Worm (Caenorhabditis elegans) whole organism, L3 larva: ENCODE data around the gene attf-3.

ENCODE experiments used
- aly-2 ChIP-seq: fragments of 150-350 bp; optimal IDR thresholded peaks from 2 replicates; lab custom pipeline; 2014; ENCODE audit warnings: missing biosample characterization, missing genetic modification characterization
- ceh-16 ChIP-seq: sonication (generic microtip); optimal IDR thresholded peaks from 2 replicates; lab custom pipeline; 2017; ENCODE audit warnings: missing biosample characterization, missing genetic modification characterization
- ceh-28 ChIP-seq: fragments of 150-350 bp; optimal IDR thresholded peaks from 2 replicates; lab custom pipeline; 2014; ENCODE audit warnings: missing biosample characterization, missing genetic modification reagents, missing genetic modification characterization
- daf-12 ChIP-seq: fragments of 150-350 bp; optimal IDR thresholded peaks from 2 replicates; lab custom pipeline; 2014; ENCODE audit warnings: missing biosample characterization, missing genetic modification reagents, missing genetic modification characterization
- elt-2 ChIP-seq: sonication (generic microtip); optimal IDR thresholded peaks from 2 replicates; lab custom pipeline; 2016; ENCODE audit warnings: missing genetic modification reagents, mild to moderate bottlenecking, missing genetic modification characterization, missing compliant biosample characterization
- eor-1 ChIP-seq, 2 experiments: fragments of 150-350 bp; optimal IDR thresholded peaks; 2 replicates each; lab custom pipeline; 2014 to 2018; ENCODE audit warnings: missing biosample characterization in 2 of 2, missing genetic modification characterization in 2 of 2
- fos-1 ChIP-seq: fragments of 150-350 bp; optimal IDR thresholded peaks from 2 replicates; lab custom pipeline; 2014; ENCODE audit warnings: missing biosample characterization, missing genetic modification characterization
- hmg-11 ChIP-seq: sonication (generic microtip); optimal IDR thresholded peaks from 2 replicates; lab custom pipeline; 2016; ENCODE audit warnings: missing genetic modification characterization, missing compliant biosample characterization
- lin-15B ChIP-seq: fragments of 150-350 bp; optimal IDR thresholded peaks from 2 replicates; lab custom pipeline; 2014; ENCODE audit warnings: missing biosample characterization, missing genetic modification characterization
- lin-39 ChIP-seq: fragments of 150-350 bp; optimal IDR thresholded peaks from 2 replicates; lab custom pipeline; 2018; ENCODE audit warnings: missing biosample characterization, missing genetic modification reagents, missing genetic modification characterization
- mdl-1 ChIP-seq: fragments of 150-350 bp; optimal IDR thresholded peaks from 2 replicates; lab custom pipeline; 2014; ENCODE audit warnings: missing biosample characterization, missing genetic modification characterization
- nhr-237 ChIP-seq: fragments of 150-350 bp; optimal IDR thresholded peaks from 2 replicates; lab custom pipeline; 2014; ENCODE audit warnings: missing biosample characterization, missing genetic modification characterization
- nhr-25 ChIP-seq: sonication (generic microtip); optimal IDR thresholded peaks from 2 replicates; lab custom pipeline; 2017; ENCODE audit warnings: missing biosample characterization, missing genetic modification characterization
- pha-4 ChIP-seq: fragments of 150-350 bp; optimal IDR thresholded peaks from 2 replicates; lab custom pipeline; 2014; ENCODE audit warnings: missing biosample characterization, missing genetic modification reagents, missing genetic modification characterization
- sea-2 ChIP-seq: fragments of 150-350 bp; sonication (generic microtip); optimal IDR thresholded peaks from 4 replicates; lab custom pipeline; 2014; ENCODE audit warnings: missing biosample characterization, missing genetic modification reagents, missing genetic modification characterization
- snpc-4 ChIP-seq: fragments of 150-350 bp; optimal IDR thresholded peaks from 2 replicates; lab custom pipeline; 2014; ENCODE audit warnings: missing biosample characterization, missing genetic modification characterization
- unc-39 ChIP-seq: sonication (generic microtip); optimal IDR thresholded peaks from 4 replicates; lab custom pipeline; 2017; ENCODE audit warnings: missing biosample characterization, missing genetic modification characterization
- ztf-11 ChIP-seq: fragments of 150-350 bp; optimal IDR thresholded peaks from 2 replicates; lab custom pipeline; 2014; ENCODE audit warnings: missing biosample characterization, missing genetic modification characterization
- ztf-4 ChIP-seq: fragments of 150-350 bp; optimal IDR thresholded peaks from 2 replicates; lab custom pipeline; 2014; ENCODE audit warnings: missing biosample characterization, missing genetic modification characterization

attf-3 gene

DNA sequence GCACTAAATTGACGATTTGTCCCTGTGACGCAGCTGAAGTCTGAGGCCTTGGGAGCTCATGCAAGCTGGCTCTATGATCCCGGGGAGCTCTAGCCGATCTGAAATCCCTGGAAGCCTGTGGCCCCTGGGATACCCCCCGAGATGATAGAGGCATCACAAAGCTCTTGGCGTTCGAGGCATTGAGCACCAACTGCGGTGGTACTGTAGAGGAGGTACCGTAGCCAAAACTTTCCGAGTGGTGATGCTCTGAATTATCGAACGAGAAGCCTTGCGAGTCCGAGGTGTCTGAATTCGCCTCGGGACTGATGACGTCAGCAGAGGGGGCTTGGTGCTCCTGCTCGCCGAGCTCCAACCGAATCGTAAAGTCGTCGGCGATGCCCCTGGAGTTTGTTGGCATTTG is 64.9 kb downstream of the attf-3 start:
- TF ChIP-seq unc-39 (tag; lab: Kevin White, UChicago) (no peak), mdl-1 (tag; lab: Kevin White, UChicago) (no peak), nhr-25 (tag; lab: Kevin White, UChicago) (no peak), fos-1 (no peak), ztf-11 (tag; lab: Kevin White, UChicago) (no peak), ztf-4 (no peak), aly-2 (tag; lab: Kevin White, UChicago) (no peak), eor-1 (tag; optimal IDR thresholded peaks at IDR 0.05; lab: Kevin White, UChicago) (no peak), hmg-11 (tag; lab: Kevin White, UChicago) (no peak), snpc-4 (tag; lab: Kevin White, UChicago) (no peak), sea-2 (GFP tag; lab: Kevin White, UChicago) (no peak), ceh-28 (tag; lab: Kevin White, UChicago) (no peak), elt-2 (tag; lab: Kevin White, UChicago) (no peak), lin-15B (tag; lab: Kevin White, UChicago) (no peak), daf-12 (no peak), nhr-237 (tag; lab: Kevin White, UChicago) (no peak), lin-39 (tag; lab: Kevin White, UChicago) (no peak), pha-4 (tag; lab: Kevin White, UChicago) (no peak), ceh-16 (no peak)
- TF ChIP-seq, all 47 proteins: peak for 0
